Worm (Caenorhabditis elegans) whole organism, L1 larva: Measurements from ENCODE around the gene Y15E3A.5.

ENCODE experiments used
- Y116A8C.19 ChIP-seq: sonication (generic microtip); optimal IDR thresholded peaks from 2 replicates; lab custom pipeline; 2016; ENCODE audit warnings: missing compliant biosample characterization, missing genetic modification characterization, borderline replicate concordance
- elt-2 ChIP-seq: sonication (generic microtip); optimal IDR thresholded peaks from 2 replicates; lab custom pipeline; 2016; ENCODE audit warnings: missing genetic modification characterization, mild to moderate bottlenecking, inconsistent platforms, missing compliant biosample characterization, missing genetic modification reagents
- jun-1 ChIP-seq: fragments of 150-350 bp; optimal IDR thresholded peaks from 2 replicates; lab custom pipeline; 2014; ENCODE audit warnings: missing biosample characterization, missing genetic modification reagents, missing genetic modification characterization
- lin-14 ChIP-seq: fragments of 200-800 bp; sonication (Bioruptor generic); optimal IDR thresholded peaks from 2 replicates; lab custom pipeline; 2018; ENCODE audit warnings: mild to moderate bottlenecking, missing genetic modification characterization, moderate library complexity, missing compliant biosample characterization
- mdl-1 ChIP-seq, 2 experiments: fragments of 150-350 bp; optimal IDR thresholded peaks; 2 replicates each; lab custom pipeline; 2014 to 2017; ENCODE audit warnings: missing biosample characterization in 2 of 2, missing genetic modification characterization in 2 of 2, inconsistent platforms in 1 of 2
- nhr-28 ChIP-seq: fragments of 150-350 bp; optimal IDR thresholded peaks from 2 replicates; lab custom pipeline; 2014; ENCODE audit warnings: missing biosample characterization, missing genetic modification characterization
- nhr-76 ChIP-seq: sonication (generic microtip); optimal IDR thresholded peaks from 2 replicates; lab custom pipeline; 2017; ENCODE audit warnings: missing biosample characterization, missing genetic modification characterization
- nhr-77 ChIP-seq: fragments of 150-350 bp; optimal IDR thresholded peaks from 2 replicates; lab custom pipeline; 2014; ENCODE audit warnings: missing biosample characterization, missing genetic modification characterization
- rnt-1 ChIP-seq: sonication (generic microtip); optimal IDR thresholded peaks from 2 replicates; lab custom pipeline; 2016; ENCODE audit warnings: mild to moderate bottlenecking, missing genetic modification characterization, moderate library complexity, missing compliant biosample characterization
- snpc-4 ChIP-seq: fragments of 150-350 bp; optimal IDR thresholded peaks from 2 replicates; lab custom pipeline; 2014; ENCODE audit warnings: missing biosample characterization, missing genetic modification characterization

DNA sequence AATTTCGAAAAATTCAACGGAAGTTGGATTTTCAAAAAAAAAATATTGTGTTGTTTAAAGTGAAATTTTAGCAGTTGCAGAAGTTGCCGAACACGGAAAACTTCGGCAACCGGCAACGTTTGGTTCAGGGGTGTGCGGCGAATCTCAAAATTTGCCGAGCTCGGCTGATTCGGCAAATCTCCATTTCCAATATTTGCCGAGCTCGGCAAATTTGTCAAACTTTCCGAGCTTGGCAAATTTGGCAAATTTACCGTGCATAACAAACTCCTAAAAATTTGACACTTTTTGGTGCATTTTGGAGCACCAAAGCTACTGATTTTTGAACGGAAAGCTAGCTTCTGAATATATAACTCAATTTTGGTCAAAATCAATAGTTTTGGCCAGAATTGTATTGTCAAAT lies 19.1 kb upstream of the Y15E3A.5 start:
- TF ChIP-seq nhr-28 (no peak), lin-14 (GFP tag; lab: Kevin White, UChicago) (no peak), snpc-4 (tag; lab: Kevin White, UChicago) (no peak), elt-2 (tag; lab: Kevin White, UChicago) (no peak), nhr-77 (tag; lab: Kevin White, UChicago) (no peak), jun-1 (no peak), nhr-76 (tag; lab: Kevin White, UChicago) (no peak), rnt-1 (tag; lab: Kevin White, UChicago) (no peak), mdl-1 (tag; optimal IDR thresholded peaks at IDR 0.05; lab: Kevin White, UChicago) (no peak), Y116A8C.19 (tag; lab: Kevin White, UChicago) (no peak)
